Fruit fly (Drosophila melanogaster) whole organism, wandering third instar larva: ENCODE measurements around the gene hay.

ENCODE experiments used
- Abd-B ChIP-seq: fragments of >200 bp; optimal IDR thresholded peaks from 2 replicates; lab custom pipeline; 2017; ENCODE audit warnings: missing biosample characterization, missing genetic modification characterization
- CG32264 ChIP-seq: fragments of 200-800 bp; sonication (Bioruptor generic); optimal IDR thresholded peaks from 2 replicates; lab custom pipeline; 2016; ENCODE audit warnings: missing biosample characterization, missing genetic modification characterization
- CG9705 ChIP-seq: fragments of 200-800 bp; sonication (Bioruptor generic); optimal IDR thresholded peaks from 2 replicates; lab custom pipeline; 2018; ENCODE audit warnings: missing biosample characterization, mild to moderate bottlenecking, missing genetic modification characterization
- CrebA ChIP-seq: fragments of 200-800 bp; sonication (Bioruptor generic); optimal IDR thresholded peaks from 2 replicates; lab custom pipeline; 2016; ENCODE audit warnings: missing biosample characterization, mild to moderate bottlenecking, missing genetic modification characterization, borderline replicate concordance
- GATAd ChIP-seq: sonication (Bioruptor generic); optimal IDR thresholded peaks from 2 replicates; lab custom pipeline; 2016; ENCODE audit warnings: missing biosample characterization, missing genetic modification characterization
- HLH106 ChIP-seq: fragments of 200-800 bp; optimal IDR thresholded peaks from 3 replicates; lab custom pipeline; 2019; ENCODE audit warnings: missing biosample characterization, mild to moderate bottlenecking, missing genetic modification characterization, moderate library complexity
- Hnf4 ChIP-seq: fragments of 200-800 bp; sonication (Bioruptor generic); optimal IDR thresholded peaks from 2 replicates; lab custom pipeline; 2016; ENCODE audit warnings: missing biosample characterization, mild to moderate bottlenecking, missing genetic modification characterization
- Hr83 ChIP-seq: fragments of 200-300 bp; sonication (Bioruptor generic); optimal IDR thresholded peaks from 2 replicates; lab custom pipeline; 2016; ENCODE audit warnings: missing biosample characterization, mild to moderate bottlenecking, missing genetic modification characterization, moderate library complexity; ENCODE audit not compliant: poor library complexity, severe bottlenecking
- Jra ChIP-seq: sonication (Bioruptor generic); optimal IDR thresholded peaks from 2 replicates; lab custom pipeline; 2016; ENCODE audit warnings: missing biosample characterization, missing genetic modification characterization
- N ChIP-seq: fragments of >200 bp; optimal IDR thresholded peaks from 2 replicates; lab custom pipeline; 2018; ENCODE audit warnings: missing biosample characterization, missing external identifiers, missing genetic modification characterization
- OdsH ChIP-seq: fragments of 200-800 bp; sonication (Bioruptor generic); optimal IDR thresholded peaks from 2 replicates; lab custom pipeline; 2016; ENCODE audit warnings: missing biosample characterization, mild to moderate bottlenecking, missing genetic modification characterization
- Rel ChIP-seq, 2 experiments: fragments of 200-800 bp; sonication (Bioruptor generic) in 1 of 2; optimal IDR thresholded peaks; 2 replicates in 1 of 2; 3 replicates in 1 of 2; lab custom pipeline; 2016 to 2019; ENCODE audit warnings: mild to moderate bottlenecking in 2 of 2, missing biosample characterization in 2 of 2, missing genetic modification characterization in 2 of 2, moderate library complexity in 1 of 2
- Sp1 ChIP-seq: fragments of 200-800 bp; sonication (Bioruptor generic); optimal IDR thresholded peaks from 3 replicates; lab custom pipeline; 2019; ENCODE audit warnings: missing biosample characterization, mild to moderate bottlenecking, missing genetic modification characterization, moderate library complexity
- Vsx2 ChIP-seq: fragments of 200-300, 225-300 bp; sonication (Bioruptor generic); optimal IDR thresholded peaks from 2 replicates; lab custom pipeline; 2018; ENCODE audit warnings: missing biosample characterization, missing genetic modification characterization; ENCODE audit not compliant: partially characterized antibody
- br ChIP-seq: fragments of 200-800 bp; sonication (Bioruptor generic); optimal IDR thresholded peaks from 2 replicates; lab custom pipeline; 2016; ENCODE audit warnings: missing biosample characterization, missing genetic modification characterization
- dl ChIP-seq, 2 experiments: fragments of 175-275, 200-275 bp in 1 of 2; fragments of 200-275 bp in 1 of 2; sonication (Bioruptor generic); optimal IDR thresholded peaks; lab custom pipeline; 2018; ENCODE audit warnings: mild to moderate bottlenecking in 2 of 2, missing biosample characterization in 2 of 2, missing genetic modification characterization in 2 of 2, moderate library complexity in 2 of 2; ENCODE audit not compliant: partially characterized antibody in 2 of 2, insufficient read depth in 1 of 2
- dmrt93B ChIP-seq: fragments of 200-800 bp; sonication (Bioruptor generic); optimal IDR thresholded peaks from 2 replicates; lab custom pipeline; 2018; ENCODE audit warnings: missing biosample characterization, mild to moderate bottlenecking, missing genetic modification characterization
- dsf ChIP-seq: sonication (Bioruptor generic); optimal IDR thresholded peaks from 2 replicates; lab custom pipeline; 2016; ENCODE audit warnings: missing biosample characterization, missing genetic modification characterization, borderline replicate concordance
- ey ChIP-seq: fragments of 200-800 bp; sonication (Bioruptor generic); optimal IDR thresholded peaks from 2 replicates; lab custom pipeline; 2016; ENCODE audit warnings: missing biosample characterization, missing genetic modification characterization
- foxo ChIP-seq, 2 experiments: fragments of 200-800 bp; sonication (Bioruptor generic); optimal IDR thresholded peaks; 2 replicates in 1 of 2; 3 replicates in 1 of 2; lab custom pipeline; 2016 to 2017; ENCODE audit warnings: missing biosample characterization in 2 of 2, missing genetic modification characterization in 2 of 2
- fru ChIP-seq: fragments of 200-800 bp; sonication (Bioruptor generic); optimal IDR thresholded peaks from 3 replicates; lab custom pipeline; 2016; ENCODE audit warnings: missing biosample characterization, mild to moderate bottlenecking, missing genetic modification characterization
- h ChIP-seq: fragments of 200-800 bp; sonication (Bioruptor generic); optimal IDR thresholded peaks from 3 replicates; lab custom pipeline; 2016; ENCODE audit warnings: missing biosample characterization, mild to moderate bottlenecking, missing genetic modification characterization
- jim ChIP-seq: fragments of 175-275, 200-325 bp; sonication (Bioruptor generic); optimal IDR thresholded peaks from 2 replicates; lab custom pipeline; 2016; ENCODE audit warnings: missing biosample characterization, mild to moderate bottlenecking, missing genetic modification characterization
- lola ChIP-seq: fragments of >200 bp; optimal IDR thresholded peaks from 2 replicates; lab custom pipeline; 2017; ENCODE audit warnings: missing biosample characterization, missing genetic modification characterization
- pan ChIP-seq: fragments of >200 bp; optimal IDR thresholded peaks from 2 replicates; lab custom pipeline; 2017
- psq ChIP-seq: fragments of 200-800 bp; sonication (Bioruptor generic); optimal IDR thresholded peaks from 3 replicates; lab custom pipeline; 2017; ENCODE audit warnings: missing biosample characterization, mild to moderate bottlenecking, missing genetic modification characterization, moderate library complexity
- rgr ChIP-seq: fragments of 200-800 bp; sonication (Bioruptor generic); optimal IDR thresholded peaks from 3 replicates; lab custom pipeline; 2016; ENCODE audit warnings: missing biosample characterization, mild to moderate bottlenecking, missing genetic modification characterization
- sage ChIP-seq: fragments of 200-800 bp; sonication (Bioruptor generic); optimal IDR thresholded peaks from 2 replicates; lab custom pipeline; 2016; ENCODE audit warnings: missing biosample characterization, mild to moderate bottlenecking, missing genetic modification characterization
- sv ChIP-seq: fragments of 200-800 bp; sonication (Bioruptor generic); optimal IDR thresholded peaks from 3 replicates; lab custom pipeline; 2016; ENCODE audit warnings: missing biosample characterization, missing genetic modification characterization
- tai ChIP-seq: sonication (Bioruptor generic); optimal IDR thresholded peaks from 2 replicates; lab custom pipeline; 2016; ENCODE audit warnings: missing biosample characterization, missing genetic modification characterization
- usp ChIP-seq: fragments of >200 bp; optimal IDR thresholded peaks from 2 replicates; lab custom pipeline; 2017; ENCODE audit warnings: missing biosample characterization, missing genetic modification characterization

hay gene

dm6 chr3L:10656451-10657198 is 25.7 kb downstream of the hay start:
- TF ChIP-seq foxo (GFP tag; optimal IDR thresholded peaks at IDR 0.05; lab: Kevin White, UChicago) (peak in 1 of 2 experiments; percentile 11), psq (GFP tag; lab: Kevin White, UChicago) (no peak), CrebA (no peak), rgr (GFP tag; lab: Kevin White, UChicago) (peak; percentile 25), pan (no peak), Sp1 (GFP tag; lab: Kevin White, UChicago) (no peak), lola (no peak), Abd-B (GFP tag; lab: Kevin White, UChicago) (no peak), OdsH (GFP tag; lab: Kevin White, UChicago) (peak; percentile 46), Jra (GFP tag; lab: Kevin White, UChicago) (no peak), br (GFP tag; lab: Kevin White, UChicago) (peak; percentile 36), Hnf4 (peak; percentile 19), HLH106 (tag; lab: Kevin White, UChicago) (no peak), fru (peak; percentile 21), Hr83 (GFP tag; lab: Kevin White, UChicago) (peak; percentile 57), usp (GFP tag; lab: Kevin White, UChicago) (no peak), dl (GFP tag; optimal IDR thresholded peaks at IDR 0.05; lab: Kevin White, UChicago; ENCODE audit: insufficient read depth in 1 of 2, partially characterized antibody in 2 of 2) (no peak), h (peak; percentile 23), GATAd (GFP tag; lab: Kevin White, UChicago) (no peak), sv (GFP tag; lab: Kevin White, UChicago) (peak; percentile 12), jim (GFP tag; lab: Kevin White, UChicago) (no peak), CG9705 (GFP tag; lab: Kevin White, UChicago) (no peak), N (GFP tag; lab: Kevin White, UChicago) (no peak)

- no peak for TF ChIP-seq sage
- no peak for TF ChIP-seq GATAd (GFP tag; lab: Kevin White, UChicago)
- no peak for TF ChIP-seq tai (GFP tag; lab: Kevin White, UChicago)
- TF ChIP-seq usp (GFP tag; lab: Kevin White, UChicago), result no peak
- TF ChIP-seq dmrt93B, result no peak
- TF ChIP-seq CG32264 (GFP tag; lab: Kevin White, UChicago), result no peak
Observed at dm6 chr3L:10657311-10657710, 26.4 kb downstream of the hay start.

- no peak for TF ChIP-seq pan
- TF ChIP-seq Rel (GFP tag; optimal IDR thresholded peaks at IDR 0.05; lab: Kevin White, UChicago), result no peak
- TF ChIP-seq Rel (tag; optimal IDR thresholded peaks at IDR 0.05; lab: Kevin White, UChicago), result peak; percentile 7
- TF ChIP-seq, all 38 proteins: peak for 1
Observed at dm6 chr3L:10658362-10659127, 27.7 kb downstream of the hay start.

dm6 chr3L:10659524-10659923 is 28.6 kb downstream of the hay start:
- TF ChIP-seq dsf (GFP tag; lab: Kevin White, UChicago) (no peak), Vsx2 (no peak), psq (GFP tag; lab: Kevin White, UChicago) (no peak), ey (no peak), fru (no peak)
